Fruit fly (Drosophila melanogaster) whole organism, embryonic: ENCODE measurements around the gene CG10214.

Experiments used
- Asciz ChIP-seq: fragments of 200-800 bp; sonication (Bioruptor generic); optimal IDR thresholded peaks from 2 replicates; lab custom pipeline; 2017; ENCODE audit warnings: missing biosample characterization, mild to moderate bottlenecking, missing genetic modification characterization, missing genetic modification reagents
- BtbVII ChIP-seq: fragments of 200-800 bp; sonication (Bioruptor generic); optimal IDR thresholded peaks from 3 replicates; lab custom pipeline; 2017; ENCODE audit warnings: missing biosample characterization, mild to moderate bottlenecking, missing genetic modification characterization
- CG10267 ChIP-seq: fragments of 200-800 bp; sonication (Bioruptor generic); optimal IDR thresholded peaks from 2 replicates; lab custom pipeline; 2018; ENCODE audit warnings: missing biosample characterization, mild to moderate bottlenecking, missing genetic modification characterization, moderate library complexity
- CG10274 ChIP-seq: fragments of 200-800 bp; sonication (Bioruptor generic); optimal IDR thresholded peaks from 3 replicates; lab custom pipeline; 2017; ENCODE audit warnings: missing biosample characterization, mild to moderate bottlenecking, missing genetic modification characterization
- CG10979 ChIP-seq: fragments of 200-800 bp; sonication (Bioruptor generic); optimal IDR thresholded peaks from 2 replicates; lab custom pipeline; 2018; ENCODE audit warnings: missing biosample characterization, mild to moderate bottlenecking, missing genetic modification characterization, moderate library complexity
- CG11504 ChIP-seq: fragments of 200-800 bp; sonication (Bioruptor generic); optimal IDR thresholded peaks from 3 replicates; lab custom pipeline; 2019; ENCODE audit warnings: missing biosample characterization, mild to moderate bottlenecking, missing genetic modification characterization, moderate library complexity
- CG11695 ChIP-seq: fragments of 200-800 bp; sonication (Bioruptor generic); IDR thresholded peaks from 3 replicates; pipeline ENCODE4 v1.3.6; 2022; ENCODE audit warnings: missing biosample characterization, missing genetic modification characterization
- CG12769 ChIP-seq: fragments of 200-800 bp; sonication (Bioruptor generic); optimal IDR thresholded peaks from 2 replicates; lab custom pipeline; 2019; ENCODE audit warnings: missing biosample characterization, mild to moderate bottlenecking, missing genetic modification characterization, moderate library complexity
- CG13123 ChIP-seq: fragments of 200-800 bp; sonication (Bioruptor generic); optimal IDR thresholded peaks from 2 replicates; lab custom pipeline; 2016; ENCODE audit warnings: missing biosample characterization, missing genetic modification characterization
- CG13287 ChIP-seq: fragments of 200-800 bp; sonication (Bioruptor generic); IDR thresholded peaks from 2 replicates; pipeline ENCODE4 v1.3.6; 2022; ENCODE audit warnings: missing biosample characterization, missing genetic modification characterization; ENCODE audit not compliant: partially characterized antibody
- CG14710 ChIP-seq: fragments of 200-800 bp; sonication (Bioruptor generic); optimal IDR thresholded peaks from 3 replicates; lab custom pipeline; 2019; ENCODE audit warnings: missing biosample characterization, mild to moderate bottlenecking, missing genetic modification characterization, moderate library complexity
- CG15011 ChIP-seq: fragments of 200-800 bp; sonication (Bioruptor generic); optimal IDR thresholded peaks from 3 replicates; lab custom pipeline; 2018; ENCODE audit warnings: missing biosample characterization, mild to moderate bottlenecking, missing genetic modification characterization
- CG15696 ChIP-seq: fragments of 200-800 bp; sonication (Bioruptor generic); optimal IDR thresholded peaks from 2 replicates; lab custom pipeline; 2019; ENCODE audit warnings: missing biosample characterization, mild to moderate bottlenecking, missing genetic modification characterization, moderate library complexity
- CG17359 ChIP-seq: fragments of 200-800 bp; sonication (Bioruptor generic); optimal IDR thresholded peaks from 3 replicates; lab custom pipeline; 2018; ENCODE audit warnings: missing biosample characterization, mild to moderate bottlenecking, missing genetic modification characterization, moderate library complexity
- CG17361 ChIP-seq: fragments of 200-800 bp; sonication (Bioruptor generic); IDR thresholded peaks from 3 replicates; pipeline ENCODE4 v1.3.6; 2022; ENCODE audit warnings: missing biosample characterization, missing genetic modification characterization
- CG3281 ChIP-seq: fragments of 200-800 bp; sonication (Bioruptor generic); optimal IDR thresholded peaks from 3 replicates; lab custom pipeline; 2017; ENCODE audit warnings: missing biosample characterization, mild to moderate bottlenecking, missing genetic modification characterization
- CG33213 ChIP-seq: fragments of 200-800 bp; sonication (Bioruptor generic); optimal IDR thresholded peaks from 3 replicates; lab custom pipeline; 2016; ENCODE audit warnings: missing biosample characterization, missing genetic modification characterization
- CG6813 ChIP-seq: fragments of 200-800 bp; sonication (Bioruptor generic); optimal IDR thresholded peaks from 2 replicates; lab custom pipeline; 2017; ENCODE audit warnings: missing biosample characterization, missing genetic modification characterization, mild to moderate bottlenecking, moderate library complexity, missing genetic modification reagents
- CG6854 ChIP-seq: fragments of 200-800 bp; sonication (Bioruptor generic); optimal IDR thresholded peaks from 3 replicates; lab custom pipeline; 2017; ENCODE audit warnings: missing biosample characterization, mild to moderate bottlenecking, missing genetic modification characterization
- CG7786 ChIP-seq: fragments of 200-800 bp; sonication (Bioruptor generic); optimal IDR thresholded peaks from 2 replicates; lab custom pipeline; 2016; ENCODE audit warnings: missing biosample characterization, missing genetic modification characterization
- CG8924 ChIP-seq: fragments of 200-800 bp; optimal IDR thresholded peaks from 3 replicates; lab custom pipeline; 2019; ENCODE audit warnings: missing biosample characterization, mild to moderate bottlenecking, missing genetic modification characterization, moderate library complexity
- CG9727 ChIP-seq: fragments of 200-800 bp; sonication (Bioruptor generic); optimal IDR thresholded peaks from 3 replicates; lab custom pipeline; 2017; ENCODE audit warnings: missing biosample characterization, mild to moderate bottlenecking, missing genetic modification characterization
- CG9932 ChIP-seq: fragments of 200-800 bp; sonication (Bioruptor generic); IDR thresholded peaks from 2 replicates; pipeline ENCODE4 v1.3.6; 2022; ENCODE audit warnings: missing biosample characterization, missing genetic modification characterization
- CrebB ChIP-seq: fragments of 200-800 bp; sonication (Bioruptor generic); optimal IDR thresholded peaks from 3 replicates; lab custom pipeline; 2018; ENCODE audit warnings: missing biosample characterization, mild to moderate bottlenecking, missing genetic modification characterization
- D19A ChIP-seq: fragments of 200-800 bp; optimal IDR thresholded peaks from 3 replicates; lab custom pipeline; 2019; ENCODE audit warnings: missing biosample characterization, mild to moderate bottlenecking, missing genetic modification characterization, moderate library complexity
- Deaf1 ChIP-seq: fragments of 200-800 bp; optimal IDR thresholded peaks from 3 replicates; lab custom pipeline; 2019; ENCODE audit warnings: missing biosample characterization, mild to moderate bottlenecking, missing genetic modification characterization, moderate library complexity
- Dip2 ChIP-seq: fragments of 200-800 bp; sonication (Bioruptor generic); IDR thresholded peaks from 2 replicates; pipeline ENCODE4 v1.3.6; 2022; ENCODE audit warnings: missing biosample characterization, missing genetic modification characterization
- HmgZ ChIP-seq: fragments of 200-800 bp; sonication (Bioruptor generic); optimal IDR thresholded peaks from 2 replicates; lab custom pipeline; 2018; ENCODE audit warnings: missing biosample characterization, mild to moderate bottlenecking, missing genetic modification characterization
- Med ChIP-seq: fragments of 200-800 bp; sonication (Bioruptor generic); peaks from one replicate; lab custom pipeline; 2016; ENCODE audit warnings: missing biosample characterization, missing genetic modification characterization, mild to moderate bottlenecking, inconsistent platforms, moderate library complexity
- PHDP ChIP-seq: fragments of 200-800 bp; sonication (Bioruptor generic); optimal IDR thresholded peaks from 3 replicates; lab custom pipeline; 2018; ENCODE audit warnings: missing biosample characterization, mild to moderate bottlenecking, missing genetic modification characterization, moderate library complexity
- Pdp1 ChIP-seq, 2 experiments: fragments of 200-800 bp; sonication (Bioruptor generic); optimal IDR thresholded peaks; 3 replicates each; lab custom pipeline; 2016; ENCODE audit warnings: missing biosample characterization in 2 of 2, missing genetic modification characterization in 2 of 2, mild to moderate bottlenecking in 1 of 2, moderate library complexity in 1 of 2
- Ptx1 ChIP-seq: fragments of 200-800 bp; sonication (Bioruptor generic); IDR thresholded peaks from 2 replicates; pipeline ENCODE4 v1.3.6; 2022; ENCODE audit warnings: missing biosample characterization, missing genetic modification characterization
- Xbp1 ChIP-seq: fragments of 200-800 bp; sonication (Bioruptor generic); optimal IDR thresholded peaks from 3 replicates; lab custom pipeline; 2016; ENCODE audit warnings: missing biosample characterization, mild to moderate bottlenecking, missing genetic modification characterization
- az2 ChIP-seq: fragments of 200-800 bp; sonication (Bioruptor generic); optimal IDR thresholded peaks from 3 replicates; lab custom pipeline; 2016; ENCODE audit warnings: missing biosample characterization, missing genetic modification characterization
- bsh ChIP-seq, 2 experiments: fragments of 200-800 bp; sonication (Bioruptor generic); optimal IDR thresholded peaks; 2 replicates each; lab custom pipeline; 2017 to 2018; ENCODE audit warnings: mild to moderate bottlenecking in 2 of 2, missing biosample characterization in 2 of 2, missing genetic modification characterization in 2 of 2, moderate library complexity in 1 of 2
- btn ChIP-seq: fragments of 200-800 bp; sonication (Bioruptor generic); optimal IDR thresholded peaks from 2 replicates; lab custom pipeline; 2016; ENCODE audit warnings: missing biosample characterization, missing genetic modification characterization
- chn ChIP-seq: fragments of 200-800 bp; sonication (Bioruptor generic); optimal IDR thresholded peaks from 2 replicates; lab custom pipeline; 2016; ENCODE audit warnings: missing biosample characterization, missing genetic modification characterization
- dpn ChIP-seq, 2 experiments: fragments of 200-800 bp; sonication (Bioruptor generic); optimal IDR thresholded peaks; 3 replicates each; lab custom pipeline; 2016; ENCODE audit warnings: missing biosample characterization in 2 of 2, missing genetic modification characterization in 2 of 2
- eyg ChIP-seq: fragments of 200-800 bp; sonication (Bioruptor generic); optimal IDR thresholded peaks from 3 replicates; lab custom pipeline; 2016; ENCODE audit warnings: missing biosample characterization, missing genetic modification characterization
- gsb-n ChIP-seq: fragments of 200-800 bp; sonication (Bioruptor generic); optimal IDR thresholded peaks from 3 replicates; lab custom pipeline; 2018; ENCODE audit warnings: missing biosample characterization, mild to moderate bottlenecking, missing genetic modification characterization
- luna ChIP-seq: fragments of 200-800 bp; sonication (Bioruptor generic); optimal IDR thresholded peaks from 2 replicates; lab custom pipeline; 2016; ENCODE audit warnings: missing biosample characterization, missing genetic modification characterization
- nau ChIP-seq: fragments of 200-800 bp; sonication (Bioruptor generic); optimal IDR thresholded peaks from 3 replicates; lab custom pipeline; 2017; ENCODE audit warnings: missing biosample characterization, mild to moderate bottlenecking, missing genetic modification characterization, missing genetic modification reagents
- nerfin-2 ChIP-seq: fragments of 200-800 bp; sonication (Bioruptor generic); IDR thresholded peaks from 2 replicates; pipeline ENCODE4 v1.3.6; 2022; ENCODE audit warnings: missing biosample characterization, missing genetic modification characterization; ENCODE audit not compliant: partially characterized antibody
- onecut ChIP-seq: fragments of 200-800 bp; sonication (Bioruptor generic); IDR thresholded peaks from 2 replicates; pipeline ENCODE4 v1.3.6; 2022; ENCODE audit warnings: missing biosample characterization, missing genetic modification characterization
- pita ChIP-seq: fragments of 200-800 bp; sonication (Bioruptor generic); optimal IDR thresholded peaks from 2 replicates; lab custom pipeline; 2017; ENCODE audit warnings: missing biosample characterization, mild to moderate bottlenecking, missing genetic modification characterization
- salm ChIP-seq: fragments of 200-800 bp; sonication (Bioruptor generic); optimal IDR thresholded peaks from 2 replicates; lab custom pipeline; 2018; ENCODE audit warnings: missing biosample characterization, mild to moderate bottlenecking, missing genetic modification characterization
- sens ChIP-seq: fragments of 200-800 bp; sonication (Bioruptor generic); peaks from one replicate; lab custom pipeline; 2016; ENCODE audit warnings: missing biosample characterization, missing genetic modification characterization
- sima ChIP-seq: fragments of 200-800 bp; sonication (Bioruptor generic); optimal IDR thresholded peaks from 2 replicates; lab custom pipeline; 2016; ENCODE audit warnings: missing biosample characterization, missing genetic modification characterization
- stwl ChIP-seq: fragments of 200-800 bp; sonication (Bioruptor generic); optimal IDR thresholded peaks from 3 replicates; lab custom pipeline; 2018; ENCODE audit warnings: missing biosample characterization, mild to moderate bottlenecking, missing genetic modification characterization, moderate library complexity
- wor ChIP-seq: fragments of 200-800 bp; sonication (Bioruptor generic); IDR thresholded peaks from 2 replicates; pipeline ENCODE4 v1.3.6; 2022; ENCODE audit warnings: missing biosample characterization, missing genetic modification characterization

CG10214 gene

dm6 chr3R:23721936-23722335 lies 45.4 kb downstream of the CG10214 start (continued):
- peak; percentile 0 for TF ChIP-seq Deaf1 (tag; lab: Kevin White, UChicago)
- no peak for TF ChIP-seq eyg
- peak; percentile 14 for TF ChIP-seq CG14710
- TF ChIP-seq CG8924 (tag; lab: Kevin White, UChicago), result peak; percentile 12
- TF ChIP-seq salm (tag; lab: Kevin White, UChicago), result peak; percentile 67
- no peak for TF ChIP-seq CG13123 (GFP tag; lab: Kevin White, UChicago)
- TF ChIP-seq CG15011 (GFP tag; lab: Kevin White, UChicago), result no peak
- peak; percentile 24 for TF ChIP-seq CG10979
- no peak for TF ChIP-seq CG6813 (GFP tag; lab: Kevin White, UChicago)
- no peak for TF ChIP-seq btn (GFP tag; lab: Kevin White, UChicago)
- peak; percentile 31; the same call in 1 of the 2 replicates for TF ChIP-seq CG13287 (GFP tag; lab: Robert Waterston, UW)
- peak; percentile 24 for TF ChIP-seq CG12769 (tag; lab: Kevin White, UChicago)
- peak; percentile 2 for TF ChIP-seq CG3281 (GFP tag; lab: Kevin White, UChicago)
- TF ChIP-seq HmgZ (tag; lab: Kevin White, UChicago), result peak; percentile 84
- no peak for TF ChIP-seq sima (GFP tag; lab: Kevin White, UChicago)
- TF ChIP-seq dpn (GFP tag; optimal IDR thresholded peaks at IDR 0.05; lab: Kevin White, UChicago), result peak in 1 of 2 experiments; percentile 57
- TF ChIP-seq CG15696 (tag; lab: Kevin White, UChicago), result peak; percentile 64
- TF ChIP-seq CG11695, result no peak
- no peak for TF ChIP-seq CG33213
- TF ChIP-seq Asciz (GFP tag; lab: Kevin White, UChicago), result peak; percentile 2
- peak; percentile 98 for TF ChIP-seq Dip2
- peak; percentile 14 for TF ChIP-seq CG17359 (tag; lab: Kevin White, UChicago)
- TF ChIP-seq CG17361, result peak; percentile 29; the same call in 1 of the 3 replicates
- no peak for TF ChIP-seq CG6854 (GFP tag; lab: Kevin White, UChicago)
- TF ChIP-seq CG11504, result peak; percentile 50
- peak in 1 of 2 experiments; percentile 3 for TF ChIP-seq Pdp1 (GFP tag; optimal IDR thresholded peaks at IDR 0.05; lab: Kevin White, UChicago)
- TF ChIP-seq Xbp1 (GFP tag; lab: Kevin White, UChicago), result peak; percentile 55
- no peak for TF ChIP-seq chn (GFP tag; lab: Kevin White, UChicago)
- TF ChIP-seq Med (GFP tag; lab: Kevin White, UChicago), result peak; percentile 75
- peak; percentile 22; the same call in 1 of the 2 replicates for TF ChIP-seq onecut (GFP tag; lab: Robert Waterston, UW)
- TF ChIP-seq PHDP (tag; lab: Kevin White, UChicago), result peak; percentile 64
- peak; percentile 18 for TF ChIP-seq az2 (GFP tag; lab: Kevin White, UChicago)
- no peak for TF ChIP-seq CG9727 (GFP tag; lab: Kevin White, UChicago)
- no peak for TF ChIP-seq luna (GFP tag; lab: Kevin White, UChicago)
- no peak for TF ChIP-seq BtbVII (GFP tag; lab: Kevin White, UChicago)
- TF ChIP-seq stwl (tag; lab: Kevin White, UChicago), result peak; percentile 77
- TF ChIP-seq CG10274, result no peak
- TF ChIP-seq CG7786, result no peak
- peak; percentile 7 for TF ChIP-seq gsb-n (tag; lab: Kevin White, UChicago)
- no peak for TF ChIP-seq nau
- no peak for TF ChIP-seq wor (GFP tag; lab: Robert Waterston, UW)
- peak; percentile 50 for TF ChIP-seq CG9932 (GFP tag; lab: Robert Waterston, UW)
- no peak for TF ChIP-seq bsh (GFP tag; optimal IDR thresholded peaks at IDR 0.05; lab: Kevin White, UChicago)
- peak; percentile 42 for TF ChIP-seq CG10267 (tag; lab: Kevin White, UChicago)
- TF ChIP-seq pita (GFP tag; lab: Kevin White, UChicago), result peak; percentile 17
- peak; percentile 46; the same call in 1 of the 2 replicates for TF ChIP-seq Ptx1 (GFP tag; lab: Robert Waterston, UW)
- no peak for TF ChIP-seq sens (GFP tag; lab: Kevin White, UChicago)
- TF ChIP-seq CrebB (tag; lab: Kevin White, UChicago), result no peak
- TF ChIP-seq nerfin-2 (GFP tag; lab: Robert Waterston, UW), result no peak
- TF ChIP-seq D19A (tag; lab: Kevin White, UChicago), result peak; percentile 51
